Worm (Caenorhabditis elegans): ENCODE data around the gene set-9.

The set-9 gene

DNA sequence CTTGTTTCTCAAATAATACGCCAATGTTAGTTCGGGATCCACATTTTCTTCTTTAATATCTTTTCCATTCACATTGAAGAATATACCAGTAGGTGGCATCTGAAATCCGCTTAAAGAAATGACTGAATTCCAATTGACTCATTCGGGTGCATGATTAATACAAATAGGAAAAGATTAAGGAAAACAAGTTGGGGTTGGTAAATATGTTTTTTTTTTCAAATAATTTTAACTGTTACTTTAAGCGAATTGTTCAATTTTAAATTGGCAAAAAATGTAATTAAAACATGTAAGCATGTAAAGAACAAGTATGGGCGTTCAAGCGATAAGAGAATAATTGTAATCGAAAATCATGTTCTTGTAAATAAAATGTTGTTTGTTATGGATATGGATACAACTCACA is 23.7 kb upstream of the set-9 start, which contains the start of gene F15E6.6:
TSS of gene F15E6.6 (minus strand) at position 101 of the 400 bp plus-strand sequence.
- no peak for TF ChIP-seq flh-1 (GFP tag; optimal IDR thresholded peaks at IDR 0.05)
- TF ChIP-seq elt-3 (tag; optimal IDR thresholded peaks at IDR 0.05) = no peak
- no peak for TF ChIP-seq drap-1 (GFP tag; optimal IDR thresholded peaks at IDR 0.05)
- no peak for TF ChIP-seq ces-1 (GFP tag; optimal IDR thresholded peaks at IDR 0.05)
- no peak for TF ChIP-seq bed-3 (GFP tag; optimal IDR thresholded peaks at IDR 0.05)
- TF ChIP-seq unc-39 (tag; optimal IDR thresholded peaks at IDR 0.05) = no peak
- TF ChIP-seq mls-2 (tag; optimal IDR thresholded peaks at IDR 0.05) = no peak
- no peak for TF ChIP-seq elt-1 (tag; optimal IDR thresholded peaks at IDR 0.05; ENCODE audit: borderline replicate concordance, insufficient read depth)
- no peak for TF ChIP-seq ceh-43 (GFP tag; optimal IDR thresholded peaks at IDR 0.05)
- no peak for TF ChIP-seq sptf-1 (tag; optimal IDR thresholded peaks at IDR 0.05)
- TF ChIP-seq hlh-1 (tag; optimal IDR thresholded peaks at IDR 0.05) = no peak
- TF ChIP-seq nhr-2 (tag; optimal IDR thresholded peaks at IDR 0.05) = no peak
- no peak for TF ChIP-seq nhr-28 (tag; optimal IDR thresholded peaks at IDR 0.05)
- TF ChIP-seq ztf-11 (tag; optimal IDR thresholded peaks at IDR 0.05) = no peak
- no peak for TF ChIP-seq lin-13 (tag; optimal IDR thresholded peaks at IDR 0.05)
- no peak for TF ChIP-seq lsy-2 (tag; optimal IDR thresholded peaks at IDR 0.05)

DNA sequence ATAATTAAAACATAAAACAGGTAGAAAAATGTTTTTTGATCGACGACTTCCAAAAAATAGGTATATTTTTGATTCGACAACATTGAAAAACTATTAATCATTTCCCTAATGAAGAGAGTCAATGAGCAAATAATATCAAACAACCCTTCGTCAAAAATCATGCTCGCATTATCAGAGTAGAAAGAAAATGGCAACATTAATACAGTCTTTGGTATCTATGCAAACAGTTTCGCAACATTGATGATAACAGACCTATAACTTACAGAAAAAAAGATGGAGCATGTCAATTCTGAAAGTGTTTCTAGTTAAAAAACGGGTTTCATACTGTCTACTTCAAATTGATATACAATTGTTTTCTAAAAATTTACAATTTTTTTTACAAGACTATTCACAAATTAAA is 22.7 kb upstream of the set-9 start:
- TF ChIP-seq unc-120 (tag; optimal IDR thresholded peaks at IDR 0.05; ENCODE audit: poor library complexity, severe bottlenecking) (no peak), elt-3 (tag; optimal IDR thresholded peaks at IDR 0.05) (no peak), mls-2 (tag; optimal IDR thresholded peaks at IDR 0.05) (no peak)

DNA sequence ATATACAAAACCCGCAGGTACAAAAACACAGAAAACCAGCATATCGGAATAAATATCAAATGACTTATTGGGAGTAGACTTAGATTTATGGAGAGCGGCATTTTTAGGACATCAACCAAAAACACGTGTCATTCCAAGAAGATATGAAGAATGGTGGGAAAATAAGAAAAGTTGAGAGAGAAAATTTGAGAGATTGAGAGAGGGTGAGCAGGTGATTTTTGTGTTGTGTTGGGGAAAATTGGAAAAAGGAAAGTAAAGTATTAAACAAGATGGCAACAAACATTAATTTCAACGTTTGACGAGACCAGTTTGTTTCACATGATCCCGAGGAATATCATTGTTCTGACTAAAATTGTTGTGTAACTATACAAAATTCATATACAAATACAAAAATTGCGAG is 19.4 kb upstream of the set-9 start, which contains the start of gene srv-4:
TSS of gene srv-4 (minus strand) at position 101 of the 400 bp plus-strand sequence.
- TF ChIP-seq blmp-1 (tag; optimal IDR thresholded peaks at IDR 0.05) (no peak), nhr-28 (tag; optimal IDR thresholded peaks at IDR 0.05) (no peak), pha-4 (tag; optimal IDR thresholded peaks at IDR 0.05) (no peak), mab-5 (tag; optimal IDR thresholded peaks at IDR 0.05) (no peak), ceh-83 (GFP tag; optimal IDR thresholded peaks at IDR 0.05) (no peak), ces-1 (GFP tag; optimal IDR thresholded peaks at IDR 0.05) (no peak), lin-32 (GFP tag; optimal IDR thresholded peaks at IDR 0.05) (no peak), hlh-1 (tag; optimal IDR thresholded peaks at IDR 0.05) (no peak), cnd-1 (tag; optimal IDR thresholded peaks at IDR 0.05) (no peak), ceh-39 (tag; optimal IDR thresholded peaks at IDR 0.05) (no peak), lsy-2 (tag; optimal IDR thresholded peaks at IDR 0.05) (no peak), sptf-1 (tag; optimal IDR thresholded peaks at IDR 0.05) (no peak), nhr-237 (tag; optimal IDR thresholded peaks at IDR 0.05) (no peak), tbx-8 (GFP tag; optimal IDR thresholded peaks at IDR 0.05) (no peak), unc-39 (tag; optimal IDR thresholded peaks at IDR 0.05) (no peak), flh-1 (GFP tag; optimal IDR thresholded peaks at IDR 0.05) (no peak), unc-120 (tag; optimal IDR thresholded peaks at IDR 0.05; ENCODE audit: poor library complexity, severe bottlenecking) (no peak), snpc-4 (tag; optimal IDR thresholded peaks at IDR 0.05) (no peak), elt-1 (tag; optimal IDR thresholded peaks at IDR 0.05; ENCODE audit: borderline replicate concordance, insufficient read depth) (no peak)

DNA sequence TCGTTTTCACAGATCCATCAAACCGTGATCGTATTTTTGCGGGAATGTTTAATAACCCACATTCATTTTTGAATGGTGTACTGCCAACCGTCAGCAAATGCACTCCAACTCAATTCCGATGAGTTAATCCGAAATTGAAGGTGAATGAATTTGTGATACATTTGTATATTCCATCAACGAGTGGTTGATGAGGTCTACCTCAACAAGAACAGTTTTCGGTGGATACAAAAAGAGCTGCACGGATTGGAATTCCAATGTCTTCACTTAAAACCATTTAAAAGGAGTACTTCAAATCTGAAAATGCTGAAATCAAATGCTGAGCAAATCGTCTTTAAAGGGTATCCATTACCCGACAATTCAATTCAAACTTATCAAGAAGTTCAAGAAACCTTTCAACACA is 18.4 kb upstream of the set-9 start, which contains the start of gene F15E6.5:
TSS of gene F15E6.5 (plus strand) at position 301 of the 400 bp plus-strand sequence.
- no peak for TF ChIP-seq lin-32 (GFP tag; optimal IDR thresholded peaks at IDR 0.05)
- no peak for TF ChIP-seq unc-62 (GFP tag; optimal IDR thresholded peaks at IDR 0.05)
- TF ChIP-seq nhr-12 (tag; optimal IDR thresholded peaks at IDR 0.05) = no peak
- TF ChIP-seq elt-3 (tag; optimal IDR thresholded peaks at IDR 0.05) = no peak
- no peak for TF ChIP-seq drap-1 (GFP tag; optimal IDR thresholded peaks at IDR 0.05)
- no peak for TF ChIP-seq lsy-2 (tag; optimal IDR thresholded peaks at IDR 0.05)
- no peak for TF ChIP-seq sem-2 (GFP tag; optimal IDR thresholded peaks at IDR 0.05)
- TF ChIP-seq flh-1 (GFP tag; optimal IDR thresholded peaks at IDR 0.05) = no peak
- no peak for TF ChIP-seq nhr-28 (tag; optimal IDR thresholded peaks at IDR 0.05)
- no peak for TF ChIP-seq unc-120 (tag; optimal IDR thresholded peaks at IDR 0.05; ENCODE audit: poor library complexity, severe bottlenecking)

DNA sequence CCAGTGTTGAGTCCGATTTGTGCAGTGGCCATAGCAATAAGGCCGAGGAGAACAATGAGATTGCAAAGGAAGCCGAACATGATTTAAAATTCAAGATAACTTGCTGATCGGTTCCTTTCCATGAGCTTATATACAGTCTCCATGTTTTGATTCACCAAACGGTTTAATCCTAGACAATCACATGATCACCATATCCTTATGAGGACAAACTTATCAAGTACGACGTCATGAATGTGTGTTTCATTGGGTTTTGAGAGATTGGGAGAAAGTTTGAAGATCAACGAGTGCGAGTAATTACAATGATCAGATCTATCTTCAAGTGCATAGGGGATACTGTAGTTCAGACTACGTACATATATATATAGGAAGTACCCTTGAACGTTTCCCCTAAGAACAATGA is 17.2 kb upstream of the set-9 start, which contains the start of gene dct-7:
TSS of gene dct-7 (minus strand) at position 101 of the 400 bp plus-strand sequence.
- no peak for TF ChIP-seq zip-8 (tag; optimal IDR thresholded peaks at IDR 0.05)
- no peak for TF ChIP-seq unc-39 (tag; optimal IDR thresholded peaks at IDR 0.05)
- TF ChIP-seq unc-120 (tag; optimal IDR thresholded peaks at IDR 0.05; ENCODE audit: poor library complexity, severe bottlenecking) = no peak
- no peak for TF ChIP-seq drap-1 (GFP tag; optimal IDR thresholded peaks at IDR 0.05)
- no peak for TF ChIP-seq hlh-1 (tag; optimal IDR thresholded peaks at IDR 0.05)

Data from whole organism, mixed stage, embryonic.